Worm (Caenorhabditis elegans) whole organism, late embryonic: Measurements from ENCODE around the gene nep-25.

Experiments
- C08G9.2 ChIP-seq: sonication (generic microtip); optimal IDR thresholded peaks from 2 replicates; lab custom pipeline; 2016; ENCODE audit warnings: mild to moderate bottlenecking, missing genetic modification characterization, moderate library complexity, missing compliant biosample characterization
- Y22D7AL.16 ChIP-seq: sonication (generic microtip); optimal IDR thresholded peaks from 2 replicates; lab custom pipeline; 2016; ENCODE audit warnings: missing genetic modification characterization, missing compliant biosample characterization
- ceh-30 ChIP-seq: fragments of 150-350 bp; optimal IDR thresholded peaks from 2 replicates; lab custom pipeline; 2014; ENCODE audit warnings: missing biosample characterization, missing genetic modification characterization
- che-1 ChIP-seq: sonication (generic microtip); optimal IDR thresholded peaks from 2 replicates; lab custom pipeline; 2016; ENCODE audit warnings: mild to moderate bottlenecking, missing genetic modification characterization, missing compliant biosample characterization
- fax-1 ChIP-seq: sonication (generic microtip); optimal IDR thresholded peaks from 2 replicates; lab custom pipeline; 2016; ENCODE audit warnings: missing genotype, missing genetic modification characterization, missing compliant biosample characterization
- mec-3 ChIP-seq: sonication (generic microtip); optimal IDR thresholded peaks from 2 replicates; lab custom pipeline; 2016; ENCODE audit warnings: borderline replicate concordance, missing genetic modification characterization, missing compliant biosample characterization
- unc-42 ChIP-seq: sonication (generic microtip); optimal IDR thresholded peaks from 2 replicates; lab custom pipeline; 2016; ENCODE audit warnings: missing genotype, missing genetic modification characterization, missing compliant biosample characterization
- unc-86 ChIP-seq: sonication (generic microtip); optimal IDR thresholded peaks from 2 replicates; lab custom pipeline; 2016; ENCODE audit warnings: missing genetic modification characterization, missing compliant biosample characterization

Gene nep-25

ce11 chrII:5889417-5890139, 47.5 kb downstream of the nep-25 start:
- TF ChIP-seq Y22D7AL.16 (tag; lab: Kevin White, UChicago) (no peak), unc-42 (tag; lab: Kevin White, UChicago) (no peak)

- TF ChIP-seq che-1 (tag; lab: Kevin White, UChicago) (no peak), C08G9.2 (tag; lab: Kevin White, UChicago) (no peak), unc-86 (tag; lab: Kevin White, UChicago) (no peak), fax-1 (tag; lab: Kevin White, UChicago) (no peak), ceh-30 (no peak), mec-3 (no peak)
These were observed 50.8 kb downstream of the nep-25 start for ce11 chrII:5892813-5893212.
